Worm (Caenorhabditis elegans): ENCODE data around the gene ins-34.

Gene ins-34

DNA sequence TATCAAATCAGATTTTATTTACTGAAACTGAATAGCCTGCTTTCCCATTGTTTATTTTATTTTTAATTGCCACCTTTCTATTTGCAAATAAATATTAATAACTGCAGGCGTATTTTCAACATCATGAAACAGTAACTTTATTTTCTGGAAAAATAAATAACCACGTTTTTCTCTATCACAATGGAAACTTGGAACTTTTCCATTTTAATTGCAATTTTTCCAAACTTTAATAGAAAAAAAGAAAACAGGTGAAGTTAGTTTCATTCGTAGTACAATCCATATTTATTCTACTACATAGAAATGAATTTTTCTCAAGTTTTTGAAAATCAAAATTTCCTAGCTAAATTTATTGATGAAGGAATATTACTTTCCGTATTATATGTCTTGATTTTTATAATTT is 22.7 kb downstream of the ins-34 start, which contains the start of gene srz-42:
Gene srz-42, plus strand, starts transcription at position 301 of the 400 bp plus-strand sequence.
- TF ChIP-seq nhr-25 (tag; optimal IDR thresholded peaks at IDR 0.05), result no peak
- no peak for TF ChIP-seq mdl-1 (tag; optimal IDR thresholded peaks at IDR 0.05)
- TF ChIP-seq elt-3 (tag; optimal IDR thresholded peaks at IDR 0.05), result no peak
- TF ChIP-seq fkh-2 (tag; optimal IDR thresholded peaks at IDR 0.05), result no peak
- TF ChIP-seq ama-1 (optimal IDR thresholded peaks at IDR 0.05), result no peak
- TF ChIP-seq ceh-16 (tag; optimal IDR thresholded peaks at IDR 0.05), result no peak
- TF ChIP-seq ceh-9 (tag; optimal IDR thresholded peaks at IDR 0.05), result no peak
- TF ChIP-seq ceh-82 (tag; optimal IDR thresholded peaks at IDR 0.05), result no peak
- TF ChIP-seq zag-1 (tag; optimal IDR thresholded peaks at IDR 0.05), result no peak
- no peak for TF ChIP-seq nhr-77 (tag; optimal IDR thresholded peaks at IDR 0.05)
- no peak for TF ChIP-seq mml-1 (tag; optimal IDR thresholded peaks at IDR 0.05)
- TF ChIP-seq egl-27 (tag; optimal IDR thresholded peaks at IDR 0.05), result no peak
- no peak for TF ChIP-seq nhr-76 (tag; optimal IDR thresholded peaks at IDR 0.05)
- no peak for TF ChIP-seq nhr-11 (tag; optimal IDR thresholded peaks at IDR 0.05)

DNA sequence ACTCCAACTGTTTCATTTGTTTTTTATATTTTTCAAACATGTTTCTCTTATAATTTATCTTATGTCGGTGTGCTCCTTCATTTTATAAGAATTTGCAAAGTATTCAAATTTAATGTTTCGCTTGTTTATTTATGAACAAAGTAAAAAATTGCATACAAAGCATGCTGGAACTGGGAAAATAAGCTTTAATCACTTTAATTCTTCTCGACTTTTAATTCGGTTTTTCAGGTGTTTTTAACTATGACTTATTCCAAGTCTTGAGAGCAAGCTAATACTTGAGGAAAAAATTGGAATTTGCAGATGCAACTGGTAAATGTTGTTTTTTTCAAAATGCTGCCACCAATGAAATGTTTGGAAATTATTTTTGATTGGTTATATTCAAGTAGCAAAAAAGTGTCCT is 25.4 kb downstream of the ins-34 start, which contains the start of gene srz-59:
Gene srz-59, plus strand, starts transcription at position 301 of the 400 bp plus-strand sequence.
- TF ChIP-seq daf-12 (tag; optimal IDR thresholded peaks at IDR 0.05), result no peak

DNA sequence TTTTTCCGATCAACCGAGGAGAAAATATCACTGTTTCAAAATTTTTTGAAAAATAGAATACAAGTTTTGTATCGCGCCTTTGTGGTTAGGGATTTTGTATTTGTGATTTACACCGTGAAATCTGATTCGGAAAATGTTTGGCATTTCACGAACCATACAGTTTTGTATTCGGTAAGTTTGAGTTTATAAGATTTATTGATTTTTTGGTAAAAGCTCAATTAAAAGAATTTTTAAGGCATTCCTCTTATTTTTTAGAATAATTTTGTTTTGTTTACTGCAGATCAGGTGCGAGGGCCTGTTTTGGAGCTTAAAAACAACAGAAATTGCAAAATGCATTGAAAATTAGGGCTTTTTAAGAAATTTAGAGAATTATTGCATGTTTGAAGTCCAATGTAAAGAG is 27.0 kb downstream of the ins-34 start:
- TF ChIP-seq nhr-67 (tag; optimal IDR thresholded peaks at IDR 0.05) (no peak), hmg-11 (tag; optimal IDR thresholded peaks at IDR 0.05) (no peak), aly-2 (tag; optimal IDR thresholded peaks at IDR 0.05) (no peak), ceh-82 (tag; optimal IDR thresholded peaks at IDR 0.05) (no peak), nhr-25 (tag; optimal IDR thresholded peaks at IDR 0.05) (no peak), jun-1 (tag; optimal IDR thresholded peaks at IDR 0.05) (no peak), nhr-11 (tag; optimal IDR thresholded peaks at IDR 0.05) (no peak), nhr-237 (tag; optimal IDR thresholded peaks at IDR 0.05) (no peak), fos-1 (tag; optimal IDR thresholded peaks at IDR 0.05) (no peak), ceh-16 (tag; optimal IDR thresholded peaks at IDR 0.05) (no peak), zag-1 (tag; optimal IDR thresholded peaks at IDR 0.05) (no peak), lin-39 (tag; optimal IDR thresholded peaks at IDR 0.05) (no peak), sea-2 (GFP tag; optimal IDR thresholded peaks at IDR 0.05) (no peak), snpc-4 (tag; optimal IDR thresholded peaks at IDR 0.05) (no peak), mml-1 (tag; optimal IDR thresholded peaks at IDR 0.05) (no peak), R02D3.7 (tag; optimal IDR thresholded peaks at IDR 0.05) (no peak), ZK546.5 (tag; optimal IDR thresholded peaks at IDR 0.05) (no peak), nhr-77 (tag; optimal IDR thresholded peaks at IDR 0.05) (no peak)

DNA sequence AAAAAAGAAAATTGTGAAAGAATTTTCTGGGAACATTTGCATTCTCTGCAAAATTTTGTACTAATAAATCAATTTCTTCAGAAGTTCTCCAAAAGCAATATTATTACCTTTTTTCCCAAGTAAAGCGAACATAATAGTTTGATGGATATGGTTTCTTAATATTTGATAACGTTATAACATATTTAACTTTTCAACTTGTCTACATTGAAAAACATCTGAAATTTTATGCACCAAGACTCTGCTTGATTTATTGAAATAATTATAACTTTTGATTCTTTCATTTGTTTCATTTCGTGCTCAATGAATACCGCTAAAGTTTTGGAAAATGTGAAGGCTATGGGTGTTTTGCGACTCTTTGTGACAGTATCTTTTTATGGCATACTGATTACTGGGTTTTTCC is 30.7 kb downstream of the ins-34 start, which contains the start of gene srz-31:
Gene srz-31, plus strand, starts transcription at position 301 of the 400 bp plus-strand sequence.
- TF ChIP-seq nhr-67 (tag; optimal IDR thresholded peaks at IDR 0.05), result no peak
- TF ChIP-seq egl-27 (tag; optimal IDR thresholded peaks at IDR 0.05), result no peak
- TF ChIP-seq lsy-12 (tag; optimal IDR thresholded peaks at IDR 0.05), result no peak
- TF ChIP-seq elt-2 (tag; optimal IDR thresholded peaks at IDR 0.05), result no peak

DNA sequence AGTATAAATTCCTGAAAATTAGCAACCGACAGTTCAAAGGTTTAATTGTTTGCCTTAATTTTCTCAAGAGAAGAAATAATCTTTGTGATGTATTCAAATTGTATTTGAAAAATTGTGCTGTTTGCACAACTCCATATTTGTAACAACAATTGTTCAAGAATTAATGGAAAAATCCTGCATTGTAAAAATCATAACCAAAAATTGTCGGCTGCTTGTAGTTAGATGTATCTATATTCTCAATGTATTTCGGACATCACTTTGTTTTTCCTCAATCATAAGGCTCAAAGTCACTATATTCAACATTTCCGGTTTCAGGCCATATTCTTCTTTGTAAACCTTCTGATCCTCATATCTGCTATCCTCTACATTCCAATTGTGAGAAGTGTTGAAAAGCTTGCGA is 36.7 kb downstream of the ins-34 start:
- no peak for TF ChIP-seq fkh-10 (GFP tag; optimal IDR thresholded peaks at IDR 0.05)
- TF ChIP-seq lin-39 (tag; optimal IDR thresholded peaks at IDR 0.05), result no peak
- no peak for TF ChIP-seq lin-15B (tag; optimal IDR thresholded peaks at IDR 0.05)
- TF ChIP-seq ceh-16 (tag; optimal IDR thresholded peaks at IDR 0.05), result no peak
- no peak for TF ChIP-seq daf-12 (tag; optimal IDR thresholded peaks at IDR 0.05)
- TF ChIP-seq fos-1 (tag; optimal IDR thresholded peaks at IDR 0.05), result no peak
- TF ChIP-seq nhr-11 (tag; optimal IDR thresholded peaks at IDR 0.05), result no peak
- no peak for TF ChIP-seq pha-4 (tag; optimal IDR thresholded peaks at IDR 0.05)
- TF ChIP-seq nhr-67 (tag; optimal IDR thresholded peaks at IDR 0.05), result no peak
- no peak for TF ChIP-seq mml-1 (tag; optimal IDR thresholded peaks at IDR 0.05)
- no peak for TF ChIP-seq nhr-237 (tag; optimal IDR thresholded peaks at IDR 0.05)
- TF ChIP-seq nhr-25 (tag; optimal IDR thresholded peaks at IDR 0.05), result no peak

DNA sequence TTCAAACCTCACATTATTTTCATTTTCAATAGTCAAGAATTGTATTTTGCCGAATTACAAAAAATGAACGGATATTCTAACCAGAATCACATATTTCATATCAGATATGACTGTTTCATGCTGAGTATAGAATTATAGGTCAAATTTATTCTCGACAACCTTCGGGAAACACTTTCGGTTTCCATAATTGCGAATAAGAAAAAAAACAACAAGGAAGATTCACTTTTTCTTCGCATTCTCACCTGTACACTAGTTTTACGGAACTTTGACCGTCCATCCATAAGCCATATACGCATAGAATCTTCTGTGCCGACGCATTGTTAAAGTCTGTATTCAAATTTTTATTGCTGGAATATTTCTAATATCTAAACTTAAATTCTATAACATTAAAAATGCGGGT is 39.2 kb downstream of the ins-34 start, which contains the start of gene oac-37:
Gene oac-37, plus strand, starts transcription at position 301 of the 400 bp plus-strand sequence.
- TF ChIP-seq lsy-12 (tag; optimal IDR thresholded peaks at IDR 0.05) (no peak), pha-4 (tag; optimal IDR thresholded peaks at IDR 0.05) (no peak), fkh-2 (tag; optimal IDR thresholded peaks at IDR 0.05) (no peak), mdl-1 (tag; optimal IDR thresholded peaks at IDR 0.05) (no peak), unc-39 (tag; optimal IDR thresholded peaks at IDR 0.05) (no peak), jun-1 (tag; optimal IDR thresholded peaks at IDR 0.05) (no peak), ztf-11 (tag; optimal IDR thresholded peaks at IDR 0.05) (no peak), ztf-4 (tag; optimal IDR thresholded peaks at IDR 0.05) (no peak), pqm-1 (tag; optimal IDR thresholded peaks at IDR 0.05) (no peak), nhr-67 (tag; optimal IDR thresholded peaks at IDR 0.05) (no peak), elt-3 (tag; optimal IDR thresholded peaks at IDR 0.05) (no peak), sea-2 (GFP tag; optimal IDR thresholded peaks at IDR 0.05) (no peak), hmg-11 (tag; optimal IDR thresholded peaks at IDR 0.05) (no peak), ceh-16 (tag; optimal IDR thresholded peaks at IDR 0.05) (no peak), nhr-237 (tag; optimal IDR thresholded peaks at IDR 0.05) (no peak), nhr-12 (tag; optimal IDR thresholded peaks at IDR 0.05) (no peak), ceh-9 (tag; optimal IDR thresholded peaks at IDR 0.05) (no peak)

Data from whole organism, L3 larva.